Worm (Caenorhabditis elegans) whole organism, L2 larva: Measurements from ENCODE around the gene K07H8.11.
A peak's percentile ranks its signal among the peaks of the same experiment; 100 is the strongest.

ENCODE experiments used
- C34F6.9 ChIP-seq: fragments of 150-350 bp; optimal IDR thresholded peaks from 2 replicates; lab custom pipeline; 2014; ENCODE audit warnings: missing biosample characterization, missing genetic modification characterization
- F13H6.1 ChIP-seq: sonication (generic microtip); optimal IDR thresholded peaks from 2 replicates; lab custom pipeline; 2016; ENCODE audit warnings: missing genetic modification characterization, missing compliant biosample characterization
- R02D3.7 ChIP-seq: fragments of 150-350 bp; optimal IDR thresholded peaks from 2 replicates; lab custom pipeline; 2014; ENCODE audit warnings: missing biosample characterization, missing genetic modification characterization
- Y55F3AM.14 ChIP-seq: fragments of 200-800 bp; sonication (Bioruptor generic); optimal IDR thresholded peaks from 2 replicates; lab custom pipeline; 2018; ENCODE audit warnings: mild to moderate bottlenecking, missing genetic modification characterization, missing compliant biosample characterization
- ZK546.5 ChIP-seq: sonication (generic microtip); optimal IDR thresholded peaks from 2 replicates; lab custom pipeline; 2017; ENCODE audit warnings: missing biosample characterization, missing genetic modification characterization
- alr-1 ChIP-seq: fragments of 150-350 bp; optimal IDR thresholded peaks from 2 replicates; lab custom pipeline; 2014; ENCODE audit warnings: missing biosample characterization, missing genetic modification characterization
- aly-2 ChIP-seq: fragments of 150-350 bp; optimal IDR thresholded peaks from 2 replicates; lab custom pipeline; 2014; ENCODE audit warnings: missing biosample characterization, missing genetic modification characterization
- ama-1 ChIP-seq: fragments of 150-350 bp; optimal IDR thresholded peaks from 2 replicates; lab custom pipeline; 2018; ENCODE audit warnings: inconsistent platforms
- blmp-1 ChIP-seq: sonication (generic microtip); optimal IDR thresholded peaks from 2 replicates; lab custom pipeline; 2017; ENCODE audit warnings: missing genetic modification characterization, mild to moderate bottlenecking, missing compliant biosample characterization, antibody characterized with exemption, moderate library complexity; ENCODE audit not compliant: insufficient read depth
- ceh-16 ChIP-seq: fragments of 150-350 bp; optimal IDR thresholded peaks from 2 replicates; lab custom pipeline; 2014; ENCODE audit warnings: missing biosample characterization, missing genetic modification characterization
- ceh-82 ChIP-seq: fragments of 150-350 bp; optimal IDR thresholded peaks from 2 replicates; lab custom pipeline; 2014; ENCODE audit warnings: missing biosample characterization, missing genetic modification characterization
- crh-2 ChIP-seq: sonication (generic microtip); optimal IDR thresholded peaks from 2 replicates; lab custom pipeline; 2017; ENCODE audit warnings: missing biosample characterization, missing genetic modification characterization
- dmd-4 ChIP-seq: sonication (generic microtip); optimal IDR thresholded peaks from 2 replicates; lab custom pipeline; 2017; ENCODE audit warnings: missing biosample characterization, missing genetic modification characterization
- egl-27 ChIP-seq: sonication (generic microtip); optimal IDR thresholded peaks from 3 replicates; lab custom pipeline; 2017; ENCODE audit warnings: missing biosample characterization, missing genetic modification reagents, missing genetic modification characterization
- elt-1 ChIP-seq: fragments of 150-350 bp; optimal IDR thresholded peaks from 2 replicates; lab custom pipeline; 2014; ENCODE audit warnings: missing biosample characterization, missing genetic modification characterization
- elt-3 ChIP-seq: sonication (generic microtip); optimal IDR thresholded peaks from 2 replicates; lab custom pipeline; 2017; ENCODE audit warnings: missing biosample characterization, missing genetic modification characterization
- fos-1 ChIP-seq: fragments of 150-350 bp; optimal IDR thresholded peaks from 2 replicates; lab custom pipeline; 2014; ENCODE audit warnings: missing biosample characterization, missing genetic modification characterization
- gmeb-1 ChIP-seq: fragments of 150-350 bp; optimal IDR thresholded peaks from 2 replicates; lab custom pipeline; 2014; ENCODE audit warnings: missing biosample characterization, missing genetic modification characterization
- lin-11 ChIP-seq: fragments of 150-350 bp; sonication (generic microtip); optimal IDR thresholded peaks from 2 replicates; lab custom pipeline; 2014; ENCODE audit warnings: missing biosample characterization, missing genetic modification characterization, inconsistent platforms, mixed read lengths
- lin-13 ChIP-seq: fragments of 150-350 bp; optimal IDR thresholded peaks from 2 replicates; lab custom pipeline; 2014; ENCODE audit warnings: missing biosample characterization, missing genetic modification reagents, missing genetic modification characterization
- lin-39 ChIP-seq: fragments of 150-350 bp; optimal IDR thresholded peaks from 2 replicates; lab custom pipeline; 2014; ENCODE audit warnings: missing biosample characterization, missing genetic modification reagents, missing genetic modification characterization
- lsy-2 ChIP-seq, 2 experiments: fragments of 150-350 bp in 1 of 2; sonication (generic microtip) in 1 of 2; optimal IDR thresholded peaks; 2 replicates each; lab custom pipeline; 2014 to 2017; ENCODE audit warnings: missing biosample characterization in 2 of 2, missing genetic modification characterization in 2 of 2
- mab-5 ChIP-seq: fragments of 150-350 bp; optimal IDR thresholded peaks from 2 replicates; lab custom pipeline; 2014; ENCODE audit warnings: missing biosample characterization, missing genetic modification characterization
- mbf-1 ChIP-seq: sonication (generic microtip); optimal IDR thresholded peaks from 2 replicates; lab custom pipeline; 2017; ENCODE audit warnings: missing biosample characterization, missing genetic modification characterization
- mdl-1 ChIP-seq, 2 experiments: fragments of 150-350 bp in 1 of 2; sonication (generic microtip) in 1 of 2; optimal IDR thresholded peaks; 2 replicates each; lab custom pipeline; 2017; ENCODE audit warnings: missing biosample characterization in 2 of 2, missing genetic modification characterization in 2 of 2
- nhr-10 ChIP-seq: sonication (generic microtip); optimal IDR thresholded peaks from 2 replicates; lab custom pipeline; 2017; ENCODE audit warnings: missing biosample characterization, missing genetic modification characterization
- nhr-11 ChIP-seq: fragments of 150-350 bp; optimal IDR thresholded peaks from 2 replicates; lab custom pipeline; 2014; ENCODE audit warnings: missing biosample characterization, missing genetic modification characterization
- nhr-12 ChIP-seq: fragments of 150-350 bp; optimal IDR thresholded peaks from 2 replicates; lab custom pipeline; 2014; ENCODE audit warnings: missing biosample characterization, missing genetic modification characterization
- nhr-129 ChIP-seq: fragments of 150-350 bp; optimal IDR thresholded peaks from 2 replicates; lab custom pipeline; 2014; ENCODE audit warnings: missing biosample characterization, missing genetic modification characterization
- nhr-21 ChIP-seq: fragments of 150-350 bp; optimal IDR thresholded peaks from 2 replicates; lab custom pipeline; 2014; ENCODE audit warnings: missing biosample characterization, missing genetic modification characterization
- nhr-23 ChIP-seq: fragments of 150-350 bp; optimal IDR thresholded peaks from 2 replicates; lab custom pipeline; 2014; ENCODE audit warnings: missing biosample characterization, missing genetic modification reagents, missing genetic modification characterization
- nhr-237 ChIP-seq: fragments of 150-350 bp; optimal IDR thresholded peaks from 2 replicates; lab custom pipeline; 2014; ENCODE audit warnings: missing biosample characterization, missing genetic modification characterization
- nhr-25 ChIP-seq: fragments of 150-350 bp; sonication (generic microtip); optimal IDR thresholded peaks from 3 replicates; lab custom pipeline; 2014; ENCODE audit warnings: missing biosample characterization, missing genetic modification characterization
- nhr-6 ChIP-seq: fragments of 150-350 bp; optimal IDR thresholded peaks from 2 replicates; lab custom pipeline; 2014; ENCODE audit warnings: missing biosample characterization, missing genetic modification characterization
- nhr-77 ChIP-seq: fragments of 150-350 bp; optimal IDR thresholded peaks from 2 replicates; lab custom pipeline; 2014; ENCODE audit warnings: missing biosample characterization, missing genetic modification characterization
- peb-1 ChIP-seq: fragments of 150-350 bp; optimal IDR thresholded peaks from 2 replicates; lab custom pipeline; 2014; ENCODE audit warnings: missing biosample characterization, missing genetic modification characterization
- sem-4 ChIP-seq: fragments of 150-350 bp; optimal IDR thresholded peaks from 2 replicates; lab custom pipeline; 2014; ENCODE audit warnings: missing biosample characterization, missing genetic modification reagents, missing genetic modification characterization
- skn-1 ChIP-seq: sonication (generic microtip); optimal IDR thresholded peaks from 2 replicates; lab custom pipeline; 2017; ENCODE audit warnings: missing biosample characterization, missing genetic modification characterization
- sma-3 ChIP-seq: sonication (generic microtip); optimal IDR thresholded peaks from 2 replicates; lab custom pipeline; 2016; ENCODE audit warnings: missing genetic modification reagents, missing genetic modification characterization, missing compliant biosample characterization
- sma-9 ChIP-seq, 2 experiments: fragments of 150-350 bp in 1 of 2; sonication (generic microtip) in 1 of 2; optimal IDR thresholded peaks; 2 replicates each; lab custom pipeline; 2014 to 2016; ENCODE audit warnings: missing genetic modification characterization in 2 of 2, mild to moderate bottlenecking in 1 of 2, missing biosample characterization in 1 of 2, missing compliant biosample characterization in 1 of 2, missing genetic modification reagents in 1 of 2, moderate library complexity in 1 of 2
- snpc-4 ChIP-seq: fragments of 150-350 bp; optimal IDR thresholded peaks from 2 replicates; lab custom pipeline; 2014; ENCODE audit warnings: missing biosample characterization, missing genetic modification characterization
- unc-39 ChIP-seq: fragments of 150-350 bp; optimal IDR thresholded peaks from 2 replicates; lab custom pipeline; 2014; ENCODE audit warnings: missing biosample characterization, missing genetic modification characterization
- unc-62 ChIP-seq: fragments of 150-350 bp; optimal IDR thresholded peaks from 2 replicates; lab custom pipeline; 2014; ENCODE audit warnings: missing biosample characterization, missing genetic modification reagents, missing genetic modification characterization
- zag-1 ChIP-seq: fragments of 150-350 bp; optimal IDR thresholded peaks from 2 replicates; lab custom pipeline; 2014; ENCODE audit warnings: missing biosample characterization, missing genetic modification characterization
- ztf-1 ChIP-seq: fragments of 200-800 bp; sonication (Bioruptor generic); conservative IDR thresholded peaks from 2 replicates; pipeline ENCODE4 v1.3.6; 2022; ENCODE audit warnings: missing genetic modification characterization, missing compliant biosample characterization
- ztf-11 ChIP-seq: sonication (generic microtip); optimal IDR thresholded peaks from 2 replicates; lab custom pipeline; 2017; ENCODE audit warnings: missing biosample characterization, missing genetic modification characterization
- ztf-4 ChIP-seq: fragments of 150-350 bp; optimal IDR thresholded peaks from 2 replicates; lab custom pipeline; 2014; ENCODE audit warnings: missing biosample characterization, missing genetic modification characterization

The K07H8.11 gene

ce11 chrIV:8302648-8303161 is 27.6 kb upstream of the K07H8.11 start:
- TF ChIP-seq nhr-25 (tag; lab: Kevin White, UChicago) (peak; percentile 56), aly-2 (tag; lab: Kevin White, UChicago) (no peak), ztf-11 (tag; lab: Kevin White, UChicago) (no peak), blmp-1 (tag; lab: Kevin White, UChicago) (peak; percentile 62)
- TF ChIP-seq, all 48 proteins: peak for 2

ce11 chrIV:8301925-8302324 is 26.8 kb upstream of the K07H8.11 start:
- TF ChIP-seq nhr-10 = no peak
- no peak for TF ChIP-seq unc-62
- TF ChIP-seq skn-1 (tag; lab: Kevin White, UChicago) = no peak
- no peak for TF ChIP-seq aly-2 (tag; lab: Kevin White, UChicago)
- no peak for TF ChIP-seq unc-39 (tag; lab: Kevin White, UChicago)
- TF ChIP-seq ZK546.5 (tag; lab: Kevin White, UChicago) = no peak
- no peak for TF ChIP-seq ama-1 (lab: Kevin White, UChicago)
- peak; percentile 17 for TF ChIP-seq nhr-129 (tag; lab: Kevin White, UChicago)
- peak; percentile 20 for TF ChIP-seq crh-2 (tag; lab: Kevin White, UChicago)
- TF ChIP-seq lin-39 (tag; lab: Kevin White, UChicago) = no peak
- peak; percentile 45 for TF ChIP-seq sma-3 (GFP tag; lab: Kevin White, UChicago)
- TF ChIP-seq ceh-82 (tag; lab: Kevin White, UChicago) = no peak
- no peak for TF ChIP-seq zag-1 (tag; lab: Kevin White, UChicago)
- no peak for TF ChIP-seq nhr-237 (tag; lab: Kevin White, UChicago)
- TF ChIP-seq C34F6.9 (tag; lab: Kevin White, UChicago) = no peak
- TF ChIP-seq nhr-6 (tag; lab: Kevin White, UChicago) = no peak
- no peak for TF ChIP-seq F13H6.1 (tag; lab: Kevin White, UChicago)
- TF ChIP-seq dmd-4 (tag; lab: Kevin White, UChicago) = no peak
- no peak for TF ChIP-seq sma-9 (GFP tag; optimal IDR thresholded peaks at IDR 0.05; lab: Kevin White, UChicago)
- TF ChIP-seq sma-9 (tag; optimal IDR thresholded peaks at IDR 0.05; lab: Kevin White, UChicago) = no peak
- peak; percentile 59 for TF ChIP-seq nhr-21 (tag; lab: Kevin White, UChicago)
- no peak for TF ChIP-seq R02D3.7 (tag; lab: Kevin White, UChicago)
- TF ChIP-seq egl-27 = no peak
- TF ChIP-seq mbf-1 (tag; lab: Kevin White, UChicago) = no peak
- TF ChIP-seq elt-3 (tag; lab: Kevin White, UChicago) = no peak
- no peak for TF ChIP-seq nhr-23 (tag; lab: Kevin White, UChicago)
- no peak for TF ChIP-seq ztf-11 (tag; lab: Kevin White, UChicago)
- no peak for TF ChIP-seq gmeb-1
- TF ChIP-seq elt-1 (tag; lab: Kevin White, UChicago) = no peak
- no peak for TF ChIP-seq mab-5
- peak; percentile 48 for TF ChIP-seq nhr-25 (tag; lab: Kevin White, UChicago)
- TF ChIP-seq ceh-16 (tag; lab: Kevin White, UChicago) = no peak
- peak; percentile 27 for TF ChIP-seq sem-4 (tag; lab: Kevin White, UChicago)
- no peak for TF ChIP-seq lin-13 (GFP tag; lab: Kevin White, UChicago)
- peak; percentile 46 for TF ChIP-seq fos-1
- no peak for TF ChIP-seq lsy-2 (tag; optimal IDR thresholded peaks at IDR 0.05; lab: Kevin White, UChicago)
- no peak for TF ChIP-seq lin-11 (tag; lab: Kevin White, UChicago)
- no peak for TF ChIP-seq alr-1
- TF ChIP-seq nhr-77 (tag; lab: Kevin White, UChicago) = no peak
- TF ChIP-seq mdl-1 (tag; optimal IDR thresholded peaks at IDR 0.05; lab: Kevin White, UChicago) = no peak
- peak; percentile 23 for TF ChIP-seq peb-1 (tag; lab: Kevin White, UChicago)
- TF ChIP-seq nhr-12 (tag; lab: Kevin White, UChicago) = no peak
- no peak for TF ChIP-seq snpc-4 (tag; lab: Kevin White, UChicago)
- no peak for TF ChIP-seq blmp-1 (tag; lab: Kevin White, UChicago)
- no peak for TF ChIP-seq ztf-4 (tag; lab: Kevin White, UChicago)
- TF ChIP-seq ztf-1 (GFP tag; lab: Robert Waterston, UW) = no peak
- TF ChIP-seq nhr-11 (tag; lab: Kevin White, UChicago) = no peak
- no peak for TF ChIP-seq Y55F3AM.14 (GFP tag; lab: Kevin White, UChicago)
